Fruit fly (Drosophila melanogaster) whole organism, adult: ENCODE results near the gene hth.

Source experiments
- CG14711 ChIP-seq: fragments of 200-800 bp; sonication (Bioruptor generic); optimal IDR thresholded peaks from 2 replicates; lab custom pipeline; 2018; ENCODE audit warnings: missing biosample characterization, mild to moderate bottlenecking, missing genetic modification characterization, moderate library complexity
- CG1620 ChIP-seq: fragments of 200-800 bp; sonication (Bioruptor generic); optimal IDR thresholded peaks from 2 replicates; lab custom pipeline; 2016; ENCODE audit warnings: missing biosample characterization, missing genetic modification characterization
- CG7045 ChIP-seq: fragments of 200-800 bp; sonication (Bioruptor generic); optimal IDR thresholded peaks from 2 replicates; lab custom pipeline; 2017; ENCODE audit warnings: missing biosample characterization, mild to moderate bottlenecking, missing genetic modification characterization
- Crg-1 ChIP-seq: fragments of 200-800 bp; sonication (Bioruptor generic); optimal IDR thresholded peaks from 2 replicates; lab custom pipeline; 2016; ENCODE audit warnings: missing biosample characterization, missing genetic modification characterization
- cnc ChIP-seq, 2 experiments: fragments of >200 bp; optimal IDR thresholded peaks; 2 replicates each; lab custom pipeline; 2017
- kay ChIP-seq: fragments of 200-800 bp; sonication (Bioruptor generic); peaks from one replicate; lab custom pipeline; 2016; ENCODE audit warnings: missing biosample characterization, missing genetic modification characterization, borderline replicate concordance
- pad ChIP-seq: fragments of 200-800 bp; sonication (Bioruptor generic); optimal IDR thresholded peaks from 3 replicates; lab custom pipeline; 2017; ENCODE audit warnings: missing biosample characterization, missing genetic modification characterization, mild to moderate bottlenecking, moderate library complexity, missing genetic modification reagents
- tj ChIP-seq: fragments of 200-800 bp; sonication (Bioruptor generic); optimal IDR thresholded peaks from 3 replicates; lab custom pipeline; 2017; ENCODE audit warnings: missing biosample characterization, mild to moderate bottlenecking, missing genetic modification characterization, moderate library complexity

dm6 chr3R:10479439-10479838, 159.9 kb downstream of the hth start:
- TF ChIP-seq CG14711 (tag; lab: Kevin White, UChicago) (no peak), kay (GFP tag; lab: Kevin White, UChicago) (no peak), Crg-1 (GFP tag; lab: Kevin White, UChicago) (no peak), tj (no peak), pad (GFP tag; lab: Kevin White, UChicago) (no peak), CG7045 (GFP tag; lab: Kevin White, UChicago) (no peak), CG1620 (GFP tag; lab: Kevin White, UChicago) (no peak), cnc (optimal IDR thresholded peaks at IDR 0.05; lab: Kevin White, UChicago) (no peak)
